Worm (Caenorhabditis elegans): ENCODE measurements around the gene F34D6.1.

ce11 chrII:2665606-2666005 lies 15.4 kb downstream of the F34D6.1 start, which contains the start of gene F22E5.22:
- TF ChIP-seq aly-2 (tag; optimal IDR thresholded peaks at IDR 0.05): no peak
- no peak for TF ChIP-seq nhr-28 (tag; optimal IDR thresholded peaks at IDR 0.05)
- TF ChIP-seq egl-5 (tag; optimal IDR thresholded peaks at IDR 0.05): no peak
- no peak for TF ChIP-seq snpc-4 (tag; optimal IDR thresholded peaks at IDR 0.05)
- no peak for TF ChIP-seq ztf-11 (tag; optimal IDR thresholded peaks at IDR 0.05)
- TF ChIP-seq R02D3.7 (tag; optimal IDR thresholded peaks at IDR 0.05): no peak
- no peak for TF ChIP-seq ceh-16 (tag; optimal IDR thresholded peaks at IDR 0.05)
- TF ChIP-seq nhr-67 (tag; optimal IDR thresholded peaks at IDR 0.05): no peak
- no peak for TF ChIP-seq lin-15B (tag; optimal IDR thresholded peaks at IDR 0.05)
- no peak for TF ChIP-seq mdl-1 (tag; optimal IDR thresholded peaks at IDR 0.05)

All from whole organism, L3 larva.